Worm (Caenorhabditis elegans) whole organism, young adult: ENCODE data around the gene C01G10.4.
A peak's percentile ranks its signal among the peaks of the same experiment; 100 is the strongest.

Source experiments
- B0035.1 ChIP-seq: sonication (generic microtip); optimal IDR thresholded peaks from 2 replicates; lab custom pipeline; 2016; ENCODE audit warnings: missing genetic modification characterization, mild to moderate bottlenecking, missing compliant biosample characterization, missing genotype, missing genetic modification reagents
- C06A6.2 ChIP-seq: fragments of 200-800 bp; sonication (Bioruptor generic); conservative IDR thresholded peaks from 2 replicates; pipeline ENCODE4 v1.3.6; 2022; ENCODE audit warnings: missing genetic modification characterization, missing compliant biosample characterization
- F10E7.11 ChIP-seq: sonication (generic microtip); optimal IDR thresholded peaks from 2 replicates; lab custom pipeline; 2017; ENCODE audit warnings: mild to moderate bottlenecking, missing genetic modification characterization, moderate library complexity, missing compliant biosample characterization
- F22D6.2 ChIP-seq: sonication (generic microtip); optimal IDR thresholded peaks from 2 replicates; lab custom pipeline; 2016; ENCODE audit warnings: mild to moderate bottlenecking, missing genetic modification characterization, missing compliant biosample characterization
- F37B4.10 ChIP-seq: fragments of 200-800 bp; sonication (Bioruptor generic); IDR thresholded peaks from 2 replicates; pipeline ENCODE4 v1.3.6; 2022; ENCODE audit warnings: missing genetic modification characterization, missing compliant biosample characterization
- F57A8.1 ChIP-seq: fragments of 200-800 bp; sonication (Bioruptor generic); optimal IDR thresholded peaks from 2 replicates; lab custom pipeline; 2018; ENCODE audit warnings: mild to moderate bottlenecking, missing genetic modification characterization, moderate library complexity, missing compliant biosample characterization
- Y67H2A.10 ChIP-seq: fragments of 200-800 bp; sonication (Bioruptor generic); conservative IDR thresholded peaks from 2 replicates; pipeline ENCODE4 v1.3.6; 2022; ENCODE audit warnings: missing genetic modification reagents, missing genetic modification characterization, missing compliant biosample characterization
- ZK185.1 ChIP-seq: sonication (generic microtip); optimal IDR thresholded peaks from 2 replicates; lab custom pipeline; 2016; ENCODE audit warnings: mild to moderate bottlenecking, missing genetic modification characterization, missing compliant biosample characterization; ENCODE audit not compliant: poor library complexity, severe bottlenecking
- akir-1 ChIP-seq: fragments of 200-800 bp; sonication (Bioruptor generic); optimal IDR thresholded peaks from 2 replicates; lab custom pipeline; 2018; ENCODE audit warnings: mild to moderate bottlenecking, missing genetic modification characterization, moderate library complexity, missing compliant biosample characterization
- bed-1 ChIP-seq: fragments of 200-800 bp; sonication (Bioruptor generic); IDR thresholded peaks from 2 replicates; pipeline ENCODE4 v1.3.6; 2022; ENCODE audit warnings: missing genetic modification reagents, missing genetic modification characterization, missing compliant biosample characterization
- cebp-1 ChIP-seq, 2 experiments: fragments of 200-800 bp in 1 of 2; sonication (Bioruptor generic) in 1 of 2; sonication (generic microtip) in 1 of 2; IDR thresholded peaks in 1 of 2; optimal IDR thresholded peaks in 1 of 2; 2 replicates each; pipeline versions ENCODE4 v1.3.6 to Lab custom; 2017 to 2022; ENCODE audit warnings: missing compliant biosample characterization in 2 of 2, missing genetic modification characterization in 2 of 2, mild to moderate bottlenecking in 1 of 2, missing genetic modification reagents in 1 of 2, moderate library complexity in 1 of 2
- cebp-2 ChIP-seq: fragments of 200-800 bp; sonication (Bioruptor generic); IDR thresholded peaks from 2 replicates; pipeline ENCODE4 v1.3.6; 2022; ENCODE audit warnings: missing genetic modification characterization, missing compliant biosample characterization
- ceh-58 ChIP-seq: fragments of 200-800 bp; sonication (Bioruptor generic); IDR thresholded peaks from 2 replicates; pipeline ENCODE4 v1.3.6; 2022; ENCODE audit warnings: missing genetic modification characterization, missing compliant biosample characterization
- chd-7 ChIP-seq: sonication (generic microtip); optimal IDR thresholded peaks from 2 replicates; lab custom pipeline; 2016; ENCODE audit warnings: mild to moderate bottlenecking, missing genetic modification characterization, moderate library complexity, missing compliant biosample characterization
- ets-4 ChIP-seq: fragments of 200-800 bp; sonication (Bioruptor generic); optimal IDR thresholded peaks from 2 replicates; lab custom pipeline; 2018; ENCODE audit warnings: mild to moderate bottlenecking, missing genetic modification characterization, missing compliant biosample characterization
- fkh-3 ChIP-seq: sonication (generic microtip); optimal IDR thresholded peaks from 2 replicates; lab custom pipeline; 2016; ENCODE audit warnings: mild to moderate bottlenecking, missing genetic modification characterization, missing compliant biosample characterization
- hrde-1 ChIP-seq: sonication (generic microtip); optimal IDR thresholded peaks from 2 replicates; lab custom pipeline; 2016; ENCODE audit warnings: missing genetic modification characterization, mild to moderate bottlenecking, missing compliant biosample characterization, moderate library complexity, missing genotype, missing genetic modification reagents, borderline replicate concordance
- lag-1 ChIP-seq: fragments of 200-800 bp; sonication (Bioruptor generic); IDR thresholded peaks from 2 replicates; pipeline ENCODE4 v1.3.6; 2022; ENCODE audit warnings: missing genetic modification reagents, missing genetic modification characterization, missing compliant biosample characterization
- let-607 ChIP-seq, 2 experiments: fragments of 200-800 bp in 1 of 2; sonication (Bioruptor generic) in 1 of 2; sonication (generic microtip) in 1 of 2; optimal IDR thresholded peaks; 2 replicates each; lab custom pipeline; 2016 to 2018; ENCODE audit warnings: mild to moderate bottlenecking in 2 of 2, missing compliant biosample characterization in 2 of 2, missing genetic modification characterization in 2 of 2, moderate library complexity in 2 of 2, missing genotype in 1 of 2
- lsy-27 ChIP-seq: sonication (generic microtip); optimal IDR thresholded peaks from 2 replicates; lab custom pipeline; 2017; ENCODE audit warnings: missing genetic modification characterization, mild to moderate bottlenecking, missing compliant biosample characterization, antibody characterized with exemption, missing genotype, borderline replicate concordance; ENCODE audit not compliant: insufficient read depth
- mcd-1 ChIP-seq: fragments of 200-800 bp; sonication (Bioruptor generic); IDR thresholded peaks from 2 replicates; pipeline ENCODE4 v1.3.6; 2022; ENCODE audit warnings: missing genetic modification reagents, missing genetic modification characterization, missing compliant biosample characterization
- mel-28 ChIP-seq: sonication (generic microtip); optimal IDR thresholded peaks from 2 replicates; lab custom pipeline; 2016; ENCODE audit warnings: borderline replicate concordance, mild to moderate bottlenecking, missing genetic modification characterization, missing compliant biosample characterization
- nfya-1 ChIP-seq: sonication (generic microtip); optimal IDR thresholded peaks from 2 replicates; lab custom pipeline; 2017; ENCODE audit warnings: antibody characterized with exemption, missing compliant biosample characterization, missing genetic modification characterization, borderline replicate concordance; ENCODE audit not compliant: insufficient read depth
- nfya-2 ChIP-seq: fragments of 200-800 bp; sonication (Bioruptor generic); IDR thresholded peaks from 2 replicates; pipeline ENCODE4 v1.3.6; 2022; ENCODE audit warnings: missing genetic modification reagents, missing genetic modification characterization, missing compliant biosample characterization
- nhr-179 ChIP-seq: sonication (generic microtip); optimal IDR thresholded peaks from 2 replicates; lab custom pipeline; 2016; ENCODE audit warnings: mild to moderate bottlenecking, missing genetic modification characterization, missing compliant biosample characterization
- snpc-3.4 ChIP-seq: sonication (generic microtip); optimal IDR thresholded peaks from 2 replicates; lab custom pipeline; 2017; ENCODE audit warnings: missing genetic modification characterization, mild to moderate bottlenecking, missing compliant biosample characterization, antibody characterized with exemption, moderate library complexity, missing genotype, missing genetic modification reagents
- somi-1 ChIP-seq: fragments of 200-800 bp; sonication (Bioruptor generic); optimal IDR thresholded peaks from 2 replicates; lab custom pipeline; 2018; ENCODE audit warnings: mild to moderate bottlenecking, missing genetic modification characterization, missing compliant biosample characterization
- sptf-2 ChIP-seq: fragments of 200-800 bp; sonication (Bioruptor generic); optimal IDR thresholded peaks from 2 replicates; lab custom pipeline; 2018; ENCODE audit warnings: mild to moderate bottlenecking, missing genetic modification characterization, missing compliant biosample characterization
- tlf-1 ChIP-seq: fragments of 200-800 bp; sonication (Bioruptor generic); optimal IDR thresholded peaks from 2 replicates; lab custom pipeline; 2018; ENCODE audit warnings: mild to moderate bottlenecking, missing genetic modification characterization, missing compliant biosample characterization
- ztf-25 ChIP-seq: fragments of 200-800 bp; sonication (Bioruptor generic); IDR thresholded peaks from 2 replicates; pipeline ENCODE4 v1.3.6; 2022; ENCODE audit warnings: missing genetic modification reagents, missing genetic modification characterization, missing compliant biosample characterization
- ztf-3 ChIP-seq: fragments of 200-800 bp; sonication (Bioruptor generic); optimal IDR thresholded peaks from 2 replicates; lab custom pipeline; 2018; ENCODE audit warnings: mild to moderate bottlenecking, missing genetic modification characterization, missing compliant biosample characterization

The C01G10.4 gene

DNA sequence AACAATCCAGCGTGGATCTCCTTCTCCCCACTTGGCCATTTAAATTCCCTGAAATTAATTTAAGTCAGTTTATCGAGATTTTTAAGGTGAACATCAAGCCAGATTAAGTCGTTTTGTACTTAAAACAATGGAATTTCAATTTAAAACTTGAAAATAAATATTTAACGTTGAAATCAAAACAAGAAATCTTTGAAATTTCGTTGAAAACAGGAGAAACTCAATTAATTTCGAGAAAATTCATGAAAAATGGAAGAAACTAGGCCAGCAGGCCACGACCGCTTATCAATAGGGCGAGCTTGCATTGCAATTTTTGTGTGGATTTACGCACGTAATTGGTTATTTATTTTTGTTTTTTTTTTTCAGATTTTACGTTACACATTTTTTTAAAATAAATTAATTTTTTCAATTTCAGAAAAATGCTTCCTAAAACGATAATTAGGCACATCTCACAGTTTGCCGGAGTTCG, 4.2 kb upstream of the C01G10.4 start, which contains the start of the genes ahsa-1 and C01G10.7 (continued):
- no peak for TF ChIP-seq lsy-27
- TF ChIP-seq fkh-3 (tag; lab: Kevin White, UChicago): no peak
- peak; percentile 72; the same call in 1 of the 2 replicates for TF ChIP-seq cebp-1 (GFP tag; IDR thresholded peaks at IDR 0.05; lab: Robert Waterston, UW)
- no peak for TF ChIP-seq cebp-1 (tag; optimal IDR thresholded peaks at IDR 0.05; lab: Kevin White, UChicago)
- TF ChIP-seq hrde-1 (tag; lab: Kevin White, UChicago): peak; percentile 23
- peak; percentile 74 for TF ChIP-seq Y67H2A.10 (GFP tag; lab: Robert Waterston, UW)
- no peak for TF ChIP-seq nhr-179 (tag; lab: Kevin White, UChicago)
- TF ChIP-seq sptf-2 (GFP tag; lab: Kevin White, UChicago): peak; percentile 41
- no peak for TF ChIP-seq F37B4.10
- TF ChIP-seq B0035.1 (tag; lab: Kevin White, UChicago): peak; percentile 41
- TF ChIP-seq F10E7.11 (tag; lab: Kevin White, UChicago): no peak
- TF ChIP-seq F57A8.1 (GFP tag; lab: Kevin White, UChicago): no peak
- no peak for TF ChIP-seq chd-7
- TF ChIP-seq, all 124 proteins: peak for 69

DNA sequence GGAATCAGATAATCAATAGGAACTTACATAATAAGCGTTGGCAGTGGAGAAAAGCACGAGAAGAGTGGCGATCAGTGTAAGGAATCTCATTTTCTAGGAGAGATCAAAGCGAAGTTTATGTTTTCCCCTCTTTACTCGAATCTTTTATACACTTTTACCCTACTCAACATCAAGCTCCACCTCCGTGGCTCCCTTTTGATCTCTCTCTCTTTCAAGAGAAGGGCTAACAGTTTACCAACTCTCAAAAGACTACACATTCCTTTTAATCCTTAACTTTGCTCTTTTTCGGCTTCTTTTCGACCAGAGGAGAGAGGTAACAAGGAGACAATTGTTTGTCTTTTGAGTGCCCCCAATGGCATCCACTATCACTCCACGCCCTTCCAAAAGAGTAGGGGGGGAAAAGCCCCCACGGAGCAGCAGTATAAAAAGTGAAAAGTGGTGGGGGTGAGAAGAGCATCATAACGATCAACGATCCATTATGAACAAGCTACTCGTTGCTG, 2.3 kb upstream of the C01G10.4 start, which contains the start of the genes C01G10.15 and C01G10.6:
C01G10.15 (minus strand) TSS at position 101 of the 500 bp plus-strand sequence.
C01G10.6 (plus strand) TSS at position 450 of the 500 bp plus-strand sequence.
- TF ChIP-seq let-607 (tag; optimal IDR thresholded peaks at IDR 0.05; lab: Kevin White, UChicago): no peak
- TF ChIP-seq cebp-2 (GFP tag; lab: Robert Waterston, UW): no peak
- no peak for TF ChIP-seq mel-28 (tag; lab: Kevin White, UChicago)
- no peak for TF ChIP-seq tlf-1 (GFP tag; lab: Kevin White, UChicago)
- no peak for TF ChIP-seq C06A6.2
- TF ChIP-seq ets-4: no peak

DNA sequence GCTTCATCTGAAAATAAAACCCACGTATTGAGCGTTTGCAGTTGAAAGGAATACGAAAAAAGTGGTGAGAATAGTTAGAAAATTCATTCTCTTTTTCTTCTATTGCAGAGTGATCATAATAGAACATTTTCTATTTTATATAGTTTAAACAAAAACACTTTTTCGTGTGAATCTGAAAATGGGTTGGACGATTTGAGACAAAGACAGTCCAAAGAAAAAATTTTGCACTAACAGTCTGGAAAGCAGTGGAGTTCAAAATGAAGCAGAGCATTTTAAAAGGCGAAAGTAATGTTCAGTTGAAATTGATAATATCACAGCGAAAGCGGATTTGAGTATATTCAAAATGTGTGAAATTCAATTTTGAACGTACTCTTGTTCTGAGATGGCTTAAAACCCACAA, 927 bp upstream of the C01G10.4 start, which contains the start of gene C01G10.18:
C01G10.18 (minus strand) TSS at position 101 of the 400 bp plus-strand sequence.
- TF ChIP-seq snpc-3.4 (no peak), F22D6.2 (no peak), akir-1 (GFP tag; lab: Kevin White, UChicago) (no peak), ztf-25 (GFP tag; lab: Robert Waterston, UW) (no peak), lag-1 (GFP tag; lab: Robert Waterston, UW) (no peak)

ce11 chrV:15090457-15090856, 917 bp downstream of the C01G10.4 start, which contains the start of gene C01G10.17:
Gene C01G10.17, plus strand, starts transcription at chrV:15090757.
- TF ChIP-seq bed-1 (GFP tag; lab: Robert Waterston, UW) (no peak), mcd-1 (no peak), somi-1 (no peak), nfya-2 (GFP tag; lab: Robert Waterston, UW) (no peak), ceh-58 (no peak)

- TF ChIP-seq ZK185.1 (tag; lab: Kevin White, UChicago) (no peak), nfya-1 (no peak), ztf-3 (no peak)
- TF ChIP-seq, all 124 proteins: peak for 0
Observed at ce11 chrV:15092666-15093065, 3.1 kb downstream of the C01G10.4 start, which contains the start of gene txt-12. Gene txt-12, plus strand, starts transcription at chrV:15092966.
